Worm (Caenorhabditis elegans) whole organism, L4/young adult: Measurements from ENCODE around the gene hira-1.

Source experiments
- W03F9.2 ChIP-seq: fragments of 150-350 bp; optimal IDR thresholded peaks from 2 replicates; lab custom pipeline; 2014; ENCODE audit warnings: missing biosample characterization, missing genetic modification characterization
- dao-5 ChIP-seq: sonication (generic microtip); optimal IDR thresholded peaks from 2 replicates; lab custom pipeline; 2016; ENCODE audit warnings: missing genotype, missing genetic modification characterization, moderate library complexity, missing compliant biosample characterization
- him-1 ChIP-seq: sonication (generic microtip); optimal IDR thresholded peaks from 2 replicates; lab custom pipeline; 2016; ENCODE audit warnings: missing genotype, missing genetic modification reagents, missing genetic modification characterization, missing compliant biosample characterization

The hira-1 gene

ce11 chrIII:5190671-5191174 is at the start of gene hira-1:
Gene hira-1 (plus strand): TSS chrIII:5191124.
- TF ChIP-seq dao-5 = no peak
- TF ChIP-seq W03F9.2 (tag; lab: Kevin White, UChicago) = peak; percentile 45

- TF ChIP-seq dao-5 (no peak), him-1 (tag; lab: Kevin White, UChicago) (no peak), W03F9.2 (tag; lab: Kevin White, UChicago) (no peak)
These were observed 49.0 kb upstream of the hira-1 start for ce11 chrIII:5141935-5142334.

ce11 chrIII:5143520-5143919 is 47.4 kb upstream of the hira-1 start:
- no peak for TF ChIP-seq him-1 (tag; lab: Kevin White, UChicago)
- no peak for TF ChIP-seq W03F9.2 (tag; lab: Kevin White, UChicago)
- TF ChIP-seq dao-5 = no peak

ce11 chrIII:5144169-5144568 is 46.8 kb upstream of the hira-1 start:
- TF ChIP-seq W03F9.2 (tag; lab: Kevin White, UChicago) = no peak
- no peak for TF ChIP-seq him-1 (tag; lab: Kevin White, UChicago)
- no peak for TF ChIP-seq dao-5

- TF ChIP-seq him-1 (tag; lab: Kevin White, UChicago) = no peak
- TF ChIP-seq dao-5 = no peak
- TF ChIP-seq W03F9.2 (tag; lab: Kevin White, UChicago) = no peak
These were observed 45.0 kb upstream of the hira-1 start for ce11 chrIII:5145874-5146273.

ce11 chrIII:5146749-5147148 is 44.2 kb upstream of the hira-1 start:
- TF ChIP-seq W03F9.2 (tag; lab: Kevin White, UChicago) (no peak), him-1 (tag; lab: Kevin White, UChicago) (no peak), dao-5 (no peak)

- TF ChIP-seq him-1 (tag; lab: Kevin White, UChicago) (no peak), dao-5 (no peak), W03F9.2 (tag; lab: Kevin White, UChicago) (no peak)
These were observed 43.5 kb upstream of the hira-1 start for ce11 chrIII:5147445-5147844.

ce11 chrIII:5149478-5149877 is 41.4 kb upstream of the hira-1 start, which contains the start of gene Y54H5A.2:
Gene Y54H5A.2 (minus strand): TSS chrIII:5149578.
- TF ChIP-seq W03F9.2 (tag; lab: Kevin White, UChicago) (no peak), dao-5 (no peak), him-1 (tag; lab: Kevin White, UChicago) (no peak)

- no peak for TF ChIP-seq dao-5
These were observed 40.9 kb upstream of the hira-1 start for ce11 chrIII:5150012-5150411.

- TF ChIP-seq him-1 (tag; lab: Kevin White, UChicago) = no peak
- TF ChIP-seq W03F9.2 (tag; lab: Kevin White, UChicago) = no peak
- no peak for TF ChIP-seq dao-5
These were observed 39.9 kb upstream of the hira-1 start for ce11 chrIII:5150980-5151379.

ce11 chrIII:5153137-5153536 is 37.8 kb upstream of the hira-1 start, which contains the start of the genes rbm-42 and grwd-1:
Gene rbm-42 (minus strand): TSS chrIII:5153229.
Gene grwd-1 (plus strand): TSS chrIII:5153464.
- TF ChIP-seq W03F9.2 (tag; lab: Kevin White, UChicago) = peak; percentile 77
- no peak for TF ChIP-seq him-1 (tag; lab: Kevin White, UChicago)

- no peak for TF ChIP-seq dao-5
- TF ChIP-seq him-1 (tag; lab: Kevin White, UChicago) = no peak
These were observed 35.5 kb upstream of the hira-1 start for ce11 chrIII:5155393-5155792.

ce11 chrIII:5158674-5159073 is 32.2 kb upstream of the hira-1 start, which contains the start of gene oxy-4:
Gene oxy-4 (minus strand): TSS chrIII:5158774.
- TF ChIP-seq dao-5 (no peak), W03F9.2 (tag; lab: Kevin White, UChicago) (no peak), him-1 (tag; lab: Kevin White, UChicago) (no peak)

ce11 chrIII:5159505-5159904 is 31.4 kb upstream of the hira-1 start, which contains the start of gene T10F2.5:
Gene T10F2.5 (minus strand): TSS chrIII:5159605.
- TF ChIP-seq dao-5 (no peak), W03F9.2 (tag; lab: Kevin White, UChicago) (no peak), him-1 (tag; lab: Kevin White, UChicago) (no peak)

- TF ChIP-seq dao-5 (no peak), him-1 (tag; lab: Kevin White, UChicago) (no peak), W03F9.2 (tag; lab: Kevin White, UChicago) (no peak)
These were observed 30.1 kb upstream of the hira-1 start for ce11 chrIII:5160803-5161202.
